Fruit fly (Drosophila melanogaster): Measurements from ENCODE around the gene Pi3K68D.
A peak's percentile ranks its signal among the peaks of the same experiment; 100 is the strongest.

The Pi3K68D gene

dm6 chr3L:11789773-11790172 lies at the start of gene Pi3K68D:
TSS of gene Pi3K68D (minus strand) at chr3L:11790013.
- peak; percentile 21 for TF ChIP-seq CG17801 (GFP tag; optimal IDR thresholded peaks at IDR 0.05; ENCODE audit: partially characterized antibody)

dm6 chr3L:11836575-11837077 lies 46.8 kb upstream of the Pi3K68D start, which contains the start of gene CG43064:
TSS of gene CG43064 (minus strand) at chr3L:11836721.
- TF ChIP-seq CG17801 (GFP tag; optimal IDR thresholded peaks at IDR 0.05; ENCODE audit: partially characterized antibody): no peak

- peak; percentile 21 for TF ChIP-seq CG17801 (GFP tag; optimal IDR thresholded peaks at IDR 0.05; ENCODE audit: partially characterized antibody)
These were observed 43.5 kb upstream of the Pi3K68D start, which contains the start of gene CycA for dm6 chr3L:11833296-11833717. TSS of gene CycA (minus strand) at chr3L:11833578.

DNA sequence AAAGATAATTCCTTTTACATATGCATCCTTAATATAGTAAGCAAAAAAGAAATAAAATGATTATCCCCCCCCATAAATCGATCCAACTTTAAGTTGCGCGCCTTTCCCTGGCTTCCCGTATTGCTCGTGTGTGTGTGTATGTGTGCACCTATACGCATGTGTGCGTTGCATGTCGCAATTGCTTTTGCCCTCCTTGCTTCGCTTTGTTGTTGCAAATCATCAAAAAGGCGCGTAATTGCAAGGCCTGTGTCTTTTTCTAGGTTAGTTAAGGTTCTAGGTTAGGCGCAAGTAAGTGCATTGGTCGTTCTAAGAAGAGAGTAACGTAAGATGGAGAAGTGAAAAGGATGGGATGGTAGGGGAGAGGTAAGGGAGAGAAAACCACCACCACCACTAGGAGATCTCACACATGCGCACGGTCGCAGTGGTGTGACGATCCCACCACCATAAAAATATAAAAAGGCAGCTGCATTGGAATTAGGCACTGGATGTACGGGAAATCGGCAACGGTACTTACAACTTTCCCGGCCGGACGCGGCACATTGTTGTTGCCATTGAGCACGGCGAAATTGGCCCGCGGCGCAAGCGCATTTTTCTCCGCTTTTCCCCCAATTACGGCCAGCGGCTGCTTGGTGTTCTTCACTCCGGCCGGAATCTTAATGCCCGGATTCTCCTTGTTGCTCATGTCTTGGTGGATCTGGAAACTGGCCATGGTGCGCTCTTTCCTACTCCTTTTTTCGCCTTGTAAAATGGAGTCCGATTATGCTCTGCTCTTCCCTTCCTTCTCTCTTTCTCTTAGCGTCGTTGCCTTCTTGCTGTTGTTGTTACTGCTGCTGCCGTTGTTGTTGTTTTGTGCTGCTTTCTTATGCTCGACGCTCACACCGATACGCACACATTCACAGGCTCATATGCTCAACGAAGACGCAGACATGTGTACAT lies 42.8 kb upstream of the Pi3K68D start:
- TF ChIP-seq CG17801 (GFP tag; optimal IDR thresholded peaks at IDR 0.05; ENCODE audit: partially characterized antibody): no peak

DNA sequence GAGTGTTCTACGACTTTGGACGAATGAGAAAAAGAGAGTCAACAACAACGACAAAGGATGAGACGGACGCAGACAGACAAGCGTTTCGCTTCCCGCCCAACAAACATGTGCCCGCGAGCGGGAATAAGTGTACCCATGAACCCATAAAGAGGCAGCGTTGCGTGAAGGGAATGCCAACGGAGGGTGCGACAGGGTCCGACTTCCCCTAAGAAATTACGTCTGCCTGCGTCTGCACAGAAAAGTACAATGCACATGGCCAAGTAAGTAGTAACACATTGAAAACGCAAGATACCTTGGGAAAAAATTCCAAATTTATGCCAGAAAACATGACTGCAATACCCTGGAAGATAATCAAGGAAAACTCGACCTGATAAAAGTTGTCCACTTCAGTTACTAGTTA lies 41.4 kb upstream of the Pi3K68D start:
- no peak for TF ChIP-seq CG17801 (GFP tag; optimal IDR thresholded peaks at IDR 0.05; ENCODE audit: partially characterized antibody)

- TF ChIP-seq CG17801 (GFP tag; optimal IDR thresholded peaks at IDR 0.05; ENCODE audit: partially characterized antibody): no peak
These were observed 38.9 kb upstream of the Pi3K68D start, which contains the start of gene CG7264 for dm6 chr3L:11828730-11829129. TSS of gene CG7264 (plus strand) at chr3L:11829030.

- no peak for TF ChIP-seq CG17801 (GFP tag; optimal IDR thresholded peaks at IDR 0.05; ENCODE audit: partially characterized antibody)
These were observed 35.8 kb upstream of the Pi3K68D start, which contains the start of gene CG32095 for dm6 chr3L:11825560-11826153. TSS of gene CG32095 (minus strand) at chr3L:11825732.

DNA sequence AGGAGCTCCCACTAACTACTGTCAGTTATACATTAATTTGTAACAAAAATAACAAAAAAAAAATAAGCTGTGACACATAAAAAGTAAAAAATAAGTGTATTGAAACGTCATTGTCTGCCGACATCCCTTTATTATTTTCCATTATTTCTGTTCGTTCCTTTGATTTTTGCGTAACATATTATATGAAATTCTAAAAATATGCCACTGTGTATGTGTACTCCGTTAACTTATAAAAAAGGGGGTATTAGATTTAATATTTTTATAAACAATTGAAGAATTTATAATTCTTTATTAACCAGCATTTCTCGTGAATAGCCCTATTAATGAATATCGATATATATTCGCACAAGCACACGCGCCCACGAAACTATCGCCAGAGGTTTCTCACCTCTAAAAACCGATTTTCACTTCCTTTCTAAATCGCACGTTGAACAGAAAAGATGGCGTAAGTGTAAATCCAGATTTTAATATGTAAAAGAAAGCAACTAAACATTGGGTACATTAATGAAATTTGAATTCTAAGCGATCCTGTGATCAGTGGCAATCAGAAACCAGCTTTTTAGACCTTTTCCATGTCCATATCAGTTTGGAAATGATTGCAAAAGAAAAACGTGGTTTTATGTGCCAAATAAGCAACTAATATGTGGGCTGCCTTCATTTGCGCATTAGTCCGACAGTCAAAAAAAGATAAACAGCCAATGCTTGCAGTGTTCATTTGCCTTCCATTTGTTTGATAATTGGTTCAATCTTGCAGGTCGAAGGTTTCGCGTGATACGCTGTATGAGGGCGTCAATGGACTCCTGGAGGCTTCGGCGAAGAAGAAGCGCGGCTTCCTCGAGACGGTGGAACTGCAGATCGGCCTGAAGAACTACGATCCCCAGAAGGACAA lies 32.9 kb upstream of the Pi3K68D start, which contains the start of gene RpL10Ab:
TSS of gene RpL10Ab (plus strand) at position 406 of the 889 bp plus-strand sequence.
- peak; percentile 37 for TF ChIP-seq CG17801 (GFP tag; optimal IDR thresholded peaks at IDR 0.05; ENCODE audit: partially characterized antibody)

- no peak for TF ChIP-seq CG17801 (GFP tag; optimal IDR thresholded peaks at IDR 0.05; ENCODE audit: partially characterized antibody)
These were observed 32.1 kb upstream of the Pi3K68D start, which contains the start of the genes CG11597 and CG5946 for dm6 chr3L:11821723-11822445. TSS of gene CG11597 (minus strand) at chr3L:11822275. TSS of gene CG5946 (minus strand) at chr3L:11822275.

- peak; percentile 70 for TF ChIP-seq CG17801 (GFP tag; optimal IDR thresholded peaks at IDR 0.05; ENCODE audit: partially characterized antibody)
These were observed 30.0 kb upstream of the Pi3K68D start for dm6 chr3L:11819639-11820456.

DNA sequence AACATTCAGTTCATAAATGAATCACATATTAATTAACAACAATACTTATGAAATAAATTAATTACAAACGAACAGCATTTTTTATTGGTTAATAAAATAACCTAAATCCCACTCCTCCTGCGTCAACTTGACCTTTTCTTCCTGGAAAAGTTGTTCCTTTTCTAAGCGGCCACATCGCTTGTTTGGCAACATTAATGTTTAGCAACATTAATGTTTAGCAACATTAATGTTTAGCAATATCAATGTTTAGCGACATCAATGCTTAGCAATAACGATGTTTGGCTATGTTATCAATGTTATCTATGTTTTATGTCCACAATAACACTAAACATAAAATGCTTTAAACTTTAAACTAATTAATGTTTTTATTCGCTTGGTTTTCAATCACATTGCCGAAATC lies 26.8 kb upstream of the Pi3K68D start:
- no peak for TF ChIP-seq CG17801 (GFP tag; optimal IDR thresholded peaks at IDR 0.05; ENCODE audit: partially characterized antibody)

- TF ChIP-seq CG17801 (GFP tag; optimal IDR thresholded peaks at IDR 0.05; ENCODE audit: partially characterized antibody): peak; percentile 12
These were observed 25.5 kb upstream of the Pi3K68D start, which contains the start of gene CG14130 for dm6 chr3L:11815220-11815797. TSS of gene CG14130 (plus strand) at chr3L:11815444.
